Worm (Caenorhabditis elegans) whole organism, late embryonic: ENCODE measurements around the gene col-131.

Experiments
- F13H6.1 ChIP-seq: sonication (generic microtip); optimal IDR thresholded peaks from 2 replicates; lab custom pipeline; 2016; ENCODE audit warnings: missing genetic modification characterization, missing compliant biosample characterization
- ahr-1 ChIP-seq: sonication (generic microtip); optimal IDR thresholded peaks from 2 replicates; lab custom pipeline; 2016; ENCODE audit warnings: missing genetic modification characterization, missing compliant biosample characterization
- ama-1 ChIP-seq: fragments of 150-350 bp; optimal IDR thresholded peaks from 2 replicates; lab custom pipeline; 2014
- ceh-48 ChIP-seq: sonication (generic microtip); optimal IDR thresholded peaks from 2 replicates; lab custom pipeline; 2016; ENCODE audit warnings: missing genetic modification characterization, inconsistent platforms, missing compliant biosample characterization
- ceh-9 ChIP-seq: sonication (generic microtip); optimal IDR thresholded peaks from 2 replicates; lab custom pipeline; 2016; ENCODE audit warnings: mild to moderate bottlenecking, missing genetic modification characterization, inconsistent platforms, missing compliant biosample characterization
- elt-4 ChIP-seq: sonication (generic microtip); optimal IDR thresholded peaks from 2 replicates; lab custom pipeline; 2016; ENCODE audit warnings: missing genetic modification characterization, missing compliant biosample characterization
- eyg-1 ChIP-seq: sonication (generic microtip); optimal IDR thresholded peaks from 2 replicates; lab custom pipeline; 2016; ENCODE audit warnings: missing genotype, missing genetic modification characterization, missing compliant biosample characterization
- fkh-10 ChIP-seq: fragments of 150-350 bp; optimal IDR thresholded peaks from 2 replicates; lab custom pipeline; 2014; ENCODE audit warnings: missing biosample characterization, missing genetic modification reagents, missing genetic modification characterization
- hlh-30 ChIP-seq: sonication (generic microtip); optimal IDR thresholded peaks from 2 replicates; lab custom pipeline; 2017; ENCODE audit warnings: antibody characterized with exemption, missing genetic modification characterization, missing compliant biosample characterization; ENCODE audit not compliant: insufficient read depth
- hlh-6 ChIP-seq: sonication (generic microtip); optimal IDR thresholded peaks from 2 replicates; lab custom pipeline; 2016; ENCODE audit warnings: missing genotype, missing genetic modification characterization, missing compliant biosample characterization
- nhr-11 ChIP-seq: fragments of 150-350 bp; optimal IDR thresholded peaks from 2 replicates; lab custom pipeline; 2014; ENCODE audit warnings: missing biosample characterization, missing genetic modification characterization
- pha-4 ChIP-seq: fragments of 150-350 bp; optimal IDR thresholded peaks from 2 replicates; lab custom pipeline; 2018; ENCODE audit warnings: missing biosample characterization, missing genetic modification reagents, missing genetic modification characterization
- pqm-1 ChIP-seq: sonication (generic microtip); optimal IDR thresholded peaks from 2 replicates; lab custom pipeline; 2016; ENCODE audit warnings: missing genetic modification characterization, missing compliant biosample characterization
- unc-3 ChIP-seq, 2 experiments: fragments of 200-800 bp in 1 of 2; sonication (Bioruptor generic) in 1 of 2; sonication (generic microtip) in 1 of 2; conservative IDR thresholded peaks in 1 of 2; optimal IDR thresholded peaks in 1 of 2; 2 replicates each; pipeline versions ENCODE4 v1.3.6 to Lab custom; 2016 to 2022; ENCODE audit warnings: missing compliant biosample characterization in 2 of 2, missing genetic modification characterization in 2 of 2, missing genetic modification reagents in 1 of 2

DNA sequence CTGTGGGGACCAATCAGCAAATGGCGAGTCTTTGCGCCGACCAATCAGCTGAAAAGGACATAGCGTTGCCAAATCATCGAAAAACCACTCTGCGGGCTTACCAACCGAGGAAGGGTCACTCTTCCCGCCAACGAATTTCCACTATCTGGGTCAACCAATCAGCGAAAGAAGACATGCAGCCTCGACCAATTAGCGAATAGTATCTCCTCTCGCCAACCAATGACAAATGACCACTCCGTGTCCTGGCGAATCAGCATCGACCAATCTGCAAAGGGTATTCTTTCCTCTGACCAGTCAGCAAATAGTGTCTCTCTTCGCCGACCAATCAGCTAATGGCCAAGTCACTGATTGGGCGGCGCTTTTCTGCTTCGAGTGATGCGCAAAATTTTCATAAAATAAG, 25.6 kb downstream of the col-131 start:
- TF ChIP-seq ahr-1 (no peak), hlh-6 (tag; lab: Kevin White, UChicago) (no peak), pha-4 (no peak), ceh-9 (tag; lab: Kevin White, UChicago) (no peak), nhr-11 (tag; lab: Kevin White, UChicago) (no peak), fkh-10 (GFP tag; lab: Kevin White, UChicago) (no peak), elt-4 (tag; lab: Kevin White, UChicago) (no peak), ama-1 (lab: Kevin White, UChicago) (no peak), hlh-30 (no peak), ceh-48 (tag; lab: Kevin White, UChicago) (no peak), eyg-1 (no peak), unc-3 (GFP tag; conservative IDR thresholded peaks at IDR 0.05; lab: Robert Waterston, UW) (no peak), unc-3 (tag; optimal IDR thresholded peaks at IDR 0.05; lab: Kevin White, UChicago) (no peak), pqm-1 (tag; lab: Kevin White, UChicago) (no peak), F13H6.1 (tag; lab: Kevin White, UChicago) (no peak)
